Fruit fly (Drosophila melanogaster) whole organism, embryonic: ENCODE results near the gene Pstk.

Experiments used
- Atf6 ChIP-seq: fragments of 200-800 bp; sonication (Bioruptor generic); IDR thresholded peaks from 2 replicates; pipeline ENCODE4 v1.3.6; 2022; ENCODE audit warnings: missing biosample characterization, missing genetic modification characterization
- BtbVII ChIP-seq: fragments of 200-800 bp; sonication (Bioruptor generic); optimal IDR thresholded peaks from 3 replicates; lab custom pipeline; 2017; ENCODE audit warnings: missing biosample characterization, mild to moderate bottlenecking, missing genetic modification characterization
- CG10209 ChIP-seq: fragments of 200-800 bp; sonication (Bioruptor generic); optimal IDR thresholded peaks from 3 replicates; lab custom pipeline; 2017; ENCODE audit warnings: missing biosample characterization, mild to moderate bottlenecking, missing genetic modification characterization, missing genetic modification reagents
- CG10462 ChIP-seq: fragments of 200-800 bp; sonication (Bioruptor generic); optimal IDR thresholded peaks from 2 replicates; lab custom pipeline; 2016; ENCODE audit warnings: missing biosample characterization, missing genetic modification characterization
- CG11247 ChIP-seq: fragments of 200-800 bp; sonication (Bioruptor generic); IDR thresholded peaks from 2 replicates; pipeline ENCODE4 v1.3.6; 2022; ENCODE audit warnings: missing biosample characterization, missing genetic modification characterization
- CG11456 ChIP-seq: fragments of 200-800 bp; sonication (Bioruptor generic); IDR thresholded peaks from 3 replicates; pipeline ENCODE4 v1.3.6; 2022; ENCODE audit warnings: missing biosample characterization, missing genetic modification characterization
- CG12104 ChIP-seq: fragments of 200-800 bp; sonication (Bioruptor generic); optimal IDR thresholded peaks from 3 replicates; lab custom pipeline; 2016; ENCODE audit warnings: missing biosample characterization, missing genetic modification characterization
- CG12219 ChIP-seq: fragments of 200-800 bp; sonication (Bioruptor generic); optimal IDR thresholded peaks from 3 replicates; lab custom pipeline; 2018; ENCODE audit warnings: missing biosample characterization, mild to moderate bottlenecking, missing genetic modification characterization
- CG14050 ChIP-seq: fragments of 200-800 bp; sonication (Bioruptor generic); IDR thresholded peaks from 3 replicates; pipeline ENCODE4 v1.3.6; 2022; ENCODE audit warnings: missing biosample characterization, missing genetic modification characterization
- CG2678 ChIP-seq: fragments of 200-800 bp; sonication (Bioruptor generic); optimal IDR thresholded peaks from 3 replicates; lab custom pipeline; 2019; ENCODE audit warnings: missing biosample characterization, mild to moderate bottlenecking, missing genetic modification characterization, moderate library complexity
- CG31365 ChIP-seq: fragments of 200-800 bp; sonication (Bioruptor generic); optimal IDR thresholded peaks from 2 replicates; lab custom pipeline; 2018; ENCODE audit warnings: missing biosample characterization, mild to moderate bottlenecking, missing genetic modification characterization
- CG3847 ChIP-seq: fragments of 200-800 bp; sonication (Bioruptor generic); IDR thresholded peaks from 2 replicates; pipeline ENCODE4 v1.3.6; 2022; ENCODE audit warnings: missing biosample characterization, missing genetic modification characterization
- CG43689 ChIP-seq: fragments of 200-800 bp; sonication (Bioruptor generic); IDR thresholded peaks from 2 replicates; pipeline ENCODE4 v1.3.6; 2022; ENCODE audit warnings: missing biosample characterization, missing genetic modification characterization
- CG4424 ChIP-seq: fragments of 200-800 bp; sonication (Bioruptor generic); optimal IDR thresholded peaks from 3 replicates; lab custom pipeline; 2016; ENCODE audit warnings: missing biosample characterization, missing genetic modification characterization
- CG5245 ChIP-seq: fragments of 200-800 bp; sonication (Bioruptor generic); optimal IDR thresholded peaks from 3 replicates; lab custom pipeline; 2016; ENCODE audit warnings: missing biosample characterization, missing genetic modification characterization
- CG6272 ChIP-seq: fragments of 200-800 bp; sonication (Bioruptor generic); IDR thresholded peaks from 2 replicates; pipeline ENCODE4 v1.3.6; 2022; ENCODE audit warnings: missing biosample characterization, missing genetic modification characterization
- CG7745 ChIP-seq: fragments of 200-800 bp; sonication (Bioruptor generic); optimal IDR thresholded peaks from 2 replicates; lab custom pipeline; 2018; ENCODE audit warnings: missing biosample characterization, mild to moderate bottlenecking, missing genetic modification characterization, moderate library complexity
- CG8388 ChIP-seq: fragments of 200-800 bp; sonication (Bioruptor generic); optimal IDR thresholded peaks from 2 replicates; lab custom pipeline; 2019; ENCODE audit warnings: missing biosample characterization, mild to moderate bottlenecking, missing genetic modification characterization, moderate library complexity
- CG8944 ChIP-seq: fragments of 200-800 bp; sonication (Bioruptor generic); optimal IDR thresholded peaks from 3 replicates; lab custom pipeline; 2016; ENCODE audit warnings: missing biosample characterization, missing genetic modification characterization
- CG9609 ChIP-seq: fragments of 200-800 bp; sonication (Bioruptor generic); optimal IDR thresholded peaks from 3 replicates; lab custom pipeline; 2016; ENCODE audit warnings: missing biosample characterization, missing genetic modification characterization
- CG9876 ChIP-seq: fragments of 200-800 bp; sonication (Bioruptor generic); optimal IDR thresholded peaks from 2 replicates; lab custom pipeline; 2016; ENCODE audit warnings: missing biosample characterization, missing genetic modification characterization
- Drgx ChIP-seq: fragments of 200-800 bp; sonication (Bioruptor generic); IDR thresholded peaks from 2 replicates; pipeline ENCODE4 v1.3.6; 2022; ENCODE audit warnings: missing biosample characterization, missing genetic modification characterization
- Fer3 ChIP-seq: fragments of 200-800 bp; sonication (Bioruptor generic); optimal IDR thresholded peaks from 2 replicates; lab custom pipeline; 2018; ENCODE audit warnings: missing biosample characterization, mild to moderate bottlenecking, missing genetic modification characterization, moderate library complexity
- H15 ChIP-seq: fragments of 200-800 bp; sonication (Bioruptor generic); IDR thresholded peaks from 3 replicates; pipeline ENCODE4 v1.3.6; 2022; ENCODE audit warnings: missing biosample characterization, missing genetic modification characterization
- Jarid2 ChIP-seq: fragments of 200-800 bp; sonication (Bioruptor generic); optimal IDR thresholded peaks from 3 replicates; lab custom pipeline; 2017; ENCODE audit warnings: mild to moderate bottlenecking, missing biosample characterization, missing genetic modification reagents, missing genetic modification characterization
- NK7.1 ChIP-seq: fragments of 200-800 bp; sonication (Bioruptor generic); optimal IDR thresholded peaks from 3 replicates; lab custom pipeline; 2016; ENCODE audit warnings: missing biosample characterization, missing genetic modification characterization
- Opbp ChIP-seq: fragments of 200-800 bp; sonication (Bioruptor generic); IDR thresholded peaks from 3 replicates; pipeline ENCODE4 v1.3.6; 2022; ENCODE audit warnings: missing biosample characterization, missing genetic modification characterization; ENCODE audit not compliant: partially characterized antibody
- Side ChIP-seq: fragments of 200-800 bp; sonication (Bioruptor generic); optimal IDR thresholded peaks from 2 replicates; lab custom pipeline; 2016; ENCODE audit warnings: missing biosample characterization, missing genetic modification characterization
- Six4 ChIP-seq: fragments of 200-800 bp; sonication (Bioruptor generic); optimal IDR thresholded peaks from 2 replicates; lab custom pipeline; 2016; ENCODE audit warnings: missing biosample characterization, missing genetic modification characterization
- Ssrp ChIP-seq: fragments of 200-800 bp; sonication (Bioruptor generic); optimal IDR thresholded peaks from 2 replicates; lab custom pipeline; 2018; ENCODE audit warnings: missing biosample characterization, mild to moderate bottlenecking, missing genetic modification characterization, moderate library complexity
- ap ChIP-seq: fragments of 200-800 bp; sonication (Bioruptor generic); IDR thresholded peaks from 2 replicates; pipeline ENCODE4 v1.3.6; 2022; ENCODE audit warnings: missing biosample characterization, missing genetic modification characterization
- ato ChIP-seq: fragments of 200-800 bp; sonication (Bioruptor generic); IDR thresholded peaks from 2 replicates; pipeline ENCODE4 v1.3.6; 2022; ENCODE audit warnings: missing biosample characterization, missing genetic modification characterization; ENCODE audit not compliant: partially characterized antibody
- dm ChIP-seq: fragments of 200-800 bp; sonication (Bioruptor generic); optimal IDR thresholded peaks from 3 replicates; lab custom pipeline; 2016; ENCODE audit warnings: missing biosample characterization, missing genetic modification characterization
- dmrt11E ChIP-seq: fragments of 200-800 bp; sonication (Bioruptor generic); optimal IDR thresholded peaks from 3 replicates; lab custom pipeline; 2018; ENCODE audit warnings: missing biosample characterization, mild to moderate bottlenecking, missing genetic modification characterization, moderate library complexity
- ewg ChIP-seq: fragments of 200-800 bp; sonication (Bioruptor generic); optimal IDR thresholded peaks from 3 replicates; lab custom pipeline; 2017; ENCODE audit warnings: mild to moderate bottlenecking, missing biosample characterization, missing genetic modification reagents, missing genetic modification characterization
- fd102C ChIP-seq: fragments of 200-800 bp; sonication (Bioruptor generic); optimal IDR thresholded peaks from 2 replicates; lab custom pipeline; 2018; ENCODE audit warnings: missing biosample characterization, mild to moderate bottlenecking, missing genetic modification characterization, moderate library complexity
- fd96Cb ChIP-seq: fragments of 200-800 bp; sonication (Bioruptor generic); optimal IDR thresholded peaks from 2 replicates; lab custom pipeline; 2018; ENCODE audit warnings: missing biosample characterization, mild to moderate bottlenecking, missing genetic modification characterization, moderate library complexity
- h ChIP-seq: fragments of >200 bp; optimal IDR thresholded peaks from 2 replicates; lab custom pipeline; 2017
- kay ChIP-seq: fragments of 200-800 bp; sonication (Bioruptor generic); optimal IDR thresholded peaks from 2 replicates; lab custom pipeline; 2016; ENCODE audit warnings: missing biosample characterization, missing genetic modification characterization
- klu ChIP-seq: fragments of 200-800 bp; sonication (Bioruptor generic); IDR thresholded peaks from 2 replicates; pipeline ENCODE4 v1.3.6; 2022; ENCODE audit warnings: missing biosample characterization, missing genetic modification characterization
- knrl ChIP-seq: fragments of 200-800 bp; sonication (Bioruptor generic); IDR thresholded peaks from 3 replicates; pipeline ENCODE4 v1.3.6; 2022; ENCODE audit warnings: missing biosample characterization, missing genetic modification characterization; ENCODE audit not compliant: partially characterized antibody
- nmo ChIP-seq: fragments of 200-800 bp; sonication (Bioruptor generic); optimal IDR thresholded peaks from 2 replicates; lab custom pipeline; 2018; ENCODE audit warnings: missing biosample characterization, mild to moderate bottlenecking, missing genetic modification characterization, moderate library complexity
- pum ChIP-seq: fragments of 200-800 bp; sonication (Bioruptor generic); optimal IDR thresholded peaks from 2 replicates; lab custom pipeline; 2016; ENCODE audit warnings: missing biosample characterization, missing genetic modification characterization
- run ChIP-seq: fragments of 200-800 bp; sonication (Bioruptor generic); optimal IDR thresholded peaks from 3 replicates; lab custom pipeline; 2018; ENCODE audit warnings: missing biosample characterization, mild to moderate bottlenecking, missing genetic modification characterization
- schlank ChIP-seq: fragments of 200-800 bp; sonication (Bioruptor generic); optimal IDR thresholded peaks from 2 replicates; lab custom pipeline; 2018; ENCODE audit warnings: missing biosample characterization, mild to moderate bottlenecking, missing genetic modification characterization
- sim ChIP-seq: fragments of 200-800 bp; sonication (Bioruptor generic); IDR thresholded peaks from 2 replicates; pipeline ENCODE4 v1.3.6; 2022; ENCODE audit warnings: missing biosample characterization, missing genetic modification characterization
- slp2 ChIP-seq: fragments of 200-800 bp; sonication (Bioruptor generic); optimal IDR thresholded peaks from 2 replicates; lab custom pipeline; 2016; ENCODE audit warnings: missing biosample characterization, missing genetic modification characterization
- sug ChIP-seq: fragments of 200-800 bp; optimal IDR thresholded peaks from 2 replicates; lab custom pipeline; 2019; ENCODE audit warnings: missing biosample characterization, mild to moderate bottlenecking, missing genetic modification characterization, moderate library complexity
- trem ChIP-seq: fragments of 200-800 bp; optimal IDR thresholded peaks from 3 replicates; lab custom pipeline; 2019; ENCODE audit warnings: missing biosample characterization, mild to moderate bottlenecking, missing genetic modification characterization, moderate library complexity
- unc-4 ChIP-seq: fragments of 200-800 bp; sonication (Bioruptor generic); IDR thresholded peaks from 2 replicates; pipeline ENCODE4 v1.3.6; 2022; ENCODE audit warnings: missing biosample characterization, missing genetic modification characterization; ENCODE audit not compliant: partially characterized antibody
- wek ChIP-seq: fragments of 200-800 bp; sonication (Bioruptor generic); optimal IDR thresholded peaks from 3 replicates; lab custom pipeline; 2018; ENCODE audit warnings: missing biosample characterization, mild to moderate bottlenecking, missing genetic modification characterization, moderate library complexity
- zen ChIP-seq: fragments of 200-800 bp; sonication (Bioruptor generic); optimal IDR thresholded peaks from 3 replicates; lab custom pipeline; 2018; ENCODE audit warnings: missing biosample characterization, mild to moderate bottlenecking, missing genetic modification characterization, moderate library complexity

Pstk gene

DNA sequence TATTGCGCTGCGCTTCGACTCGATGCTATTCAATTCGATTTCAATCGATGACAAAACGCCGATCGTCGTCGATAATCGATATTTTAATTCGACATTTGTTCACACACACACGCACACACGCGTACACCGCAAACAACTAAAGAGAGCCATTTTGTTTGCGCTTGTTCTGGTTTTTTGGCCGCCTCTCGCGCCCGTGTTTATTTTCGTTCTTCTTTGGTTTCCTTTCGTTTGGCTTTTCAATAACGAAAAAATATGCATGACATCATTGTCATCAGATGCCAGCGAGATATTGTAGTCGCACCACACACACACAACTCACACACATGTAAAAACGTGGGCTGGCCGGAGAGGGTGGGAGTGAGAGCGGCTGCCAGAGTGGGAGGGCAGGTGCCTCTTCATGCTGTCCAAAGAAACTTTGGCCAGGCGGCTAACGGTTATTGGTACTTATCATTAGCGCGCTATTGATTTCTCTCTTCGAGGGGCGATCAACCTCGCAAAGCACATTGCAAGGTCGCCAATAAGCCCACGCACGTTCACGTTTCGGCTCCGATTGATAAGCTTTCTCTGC, 10.2 kb downstream of the Pstk start (continued):
- TF ChIP-seq slp2 (no peak), Jarid2 (no peak), CG9609 (no peak), dm (GFP tag; lab: Kevin White, UChicago) (peak; percentile 38), CG8388 (no peak), Drgx (GFP tag; lab: Robert Waterston, UW) (no peak), CG2678 (peak; percentile 20), CG11456 (GFP tag; lab: Robert Waterston, UW) (no peak), sug (tag; lab: Kevin White, UChicago) (peak; percentile 76), CG12104 (GFP tag; lab: Kevin White, UChicago) (no peak), ewg (GFP tag; lab: Kevin White, UChicago) (no peak), CG5245 (GFP tag; lab: Kevin White, UChicago) (no peak), H15 (GFP tag; lab: Robert Waterston, UW) (no peak), fd96Cb (no peak), CG7745 (tag; lab: Kevin White, UChicago) (no peak), CG43689 (no peak), Fer3 (tag; lab: Kevin White, UChicago) (no peak), CG31365 (tag; lab: Kevin White, UChicago) (no peak), Side (GFP tag; lab: Kevin White, UChicago) (no peak), CG10462 (GFP tag; lab: Kevin White, UChicago) (no peak), ap (no peak), sim (GFP tag; lab: Robert Waterston, UW) (no peak), h (lab: Kevin White, UChicago) (no peak), CG6272 (GFP tag; lab: Robert Waterston, UW) (no peak), CG14050 (GFP tag; lab: Robert Waterston, UW) (no peak), Opbp (GFP tag; lab: Robert Waterston, UW) (peak; percentile 55; the same call in 2 of the 3 replicates), nmo (GFP tag; lab: Kevin White, UChicago) (no peak), NK7.1 (GFP tag; lab: Kevin White, UChicago) (no peak), trem (tag; lab: Kevin White, UChicago) (no peak), unc-4 (GFP tag; lab: Robert Waterston, UW) (peak; percentile 32), CG12219 (no peak), run (no peak), Six4 (no peak), schlank (no peak), BtbVII (GFP tag; lab: Kevin White, UChicago) (no peak), CG8944 (GFP tag; lab: Kevin White, UChicago) (no peak), CG10209 (GFP tag; lab: Kevin White, UChicago) (no peak), klu (GFP tag; lab: Robert Waterston, UW) (no peak), Ssrp (tag; lab: Kevin White, UChicago) (no peak), CG9876 (GFP tag; lab: Kevin White, UChicago) (no peak), zen (no peak), knrl (GFP tag; lab: Robert Waterston, UW) (no peak), wek (no peak), pum (GFP tag; lab: Kevin White, UChicago) (no peak), CG11247 (GFP tag; lab: Robert Waterston, UW) (no peak), kay (GFP tag; lab: Kevin White, UChicago) (no peak), Atf6 (GFP tag; lab: Robert Waterston, UW) (no peak), CG3847 (GFP tag; lab: Robert Waterston, UW) (no peak), CG4424 (no peak), fd102C (no peak), ato (peak; percentile 29; the same call in 1 of the 2 replicates), dmrt11E (tag; lab: Kevin White, UChicago) (no peak)
